Fruit fly (Drosophila melanogaster) whole organism, wandering third instar larva: ENCODE results near the gene CG11977.

Experiments
- Dif ChIP-seq: fragments of 200-275, 200-300 bp; sonication (Bioruptor generic); optimal IDR thresholded peaks from 2 replicates; lab custom pipeline; 2018; ENCODE audit warnings: missing biosample characterization, missing genetic modification characterization; ENCODE audit not compliant: partially characterized antibody
- HLH106 ChIP-seq: fragments of 200-800 bp; optimal IDR thresholded peaks from 3 replicates; lab custom pipeline; 2019; ENCODE audit warnings: missing biosample characterization, mild to moderate bottlenecking, missing genetic modification characterization, moderate library complexity
- Sp1 ChIP-seq: fragments of 200-800 bp; sonication (Bioruptor generic); optimal IDR thresholded peaks from 3 replicates; lab custom pipeline; 2019; ENCODE audit warnings: missing biosample characterization, mild to moderate bottlenecking, missing genetic modification characterization, moderate library complexity
- Vsx2 ChIP-seq: fragments of 200-300, 225-300 bp; sonication (Bioruptor generic); optimal IDR thresholded peaks from 2 replicates; lab custom pipeline; 2018; ENCODE audit warnings: missing biosample characterization, missing genetic modification characterization; ENCODE audit not compliant: partially characterized antibody
- dsf ChIP-seq: sonication (Bioruptor generic); optimal IDR thresholded peaks from 2 replicates; lab custom pipeline; 2016; ENCODE audit warnings: missing biosample characterization, missing genetic modification characterization, borderline replicate concordance

DNA sequence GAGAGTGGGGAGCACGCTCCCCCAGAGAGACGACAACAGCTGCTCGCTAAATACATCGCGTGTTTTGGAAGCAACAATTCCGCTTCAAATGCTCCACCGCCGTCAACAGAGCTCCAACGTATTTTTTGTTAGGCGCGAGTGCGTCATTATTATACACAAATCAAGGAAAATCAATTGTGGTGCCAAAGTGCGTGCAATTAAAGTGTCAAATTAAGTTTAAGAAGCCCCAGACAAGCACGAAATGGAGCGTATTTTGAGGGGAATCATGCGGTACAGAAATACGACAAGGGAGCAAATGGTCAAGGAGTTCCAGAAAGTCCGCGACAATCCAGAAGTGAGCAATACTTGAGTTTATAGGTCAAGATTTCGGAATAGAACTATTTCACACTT, 16.7 kb upstream of the CG11977 start, which contains the start of gene CAHbeta:
- TF ChIP-seq dsf = no peak
- TF ChIP-seq HLH106 (tag; lab: Kevin White, UChicago) = no peak
- no peak for TF ChIP-seq Sp1 (GFP tag; lab: Kevin White, UChicago)
- TF ChIP-seq Dif (GFP tag; lab: Kevin White, UChicago) = peak; percentile 67
- TF ChIP-seq Vsx2 = no peak
